Fruit fly (Drosophila melanogaster): Measurements from ENCODE around the gene CG1492.

Gene CG1492

DNA sequence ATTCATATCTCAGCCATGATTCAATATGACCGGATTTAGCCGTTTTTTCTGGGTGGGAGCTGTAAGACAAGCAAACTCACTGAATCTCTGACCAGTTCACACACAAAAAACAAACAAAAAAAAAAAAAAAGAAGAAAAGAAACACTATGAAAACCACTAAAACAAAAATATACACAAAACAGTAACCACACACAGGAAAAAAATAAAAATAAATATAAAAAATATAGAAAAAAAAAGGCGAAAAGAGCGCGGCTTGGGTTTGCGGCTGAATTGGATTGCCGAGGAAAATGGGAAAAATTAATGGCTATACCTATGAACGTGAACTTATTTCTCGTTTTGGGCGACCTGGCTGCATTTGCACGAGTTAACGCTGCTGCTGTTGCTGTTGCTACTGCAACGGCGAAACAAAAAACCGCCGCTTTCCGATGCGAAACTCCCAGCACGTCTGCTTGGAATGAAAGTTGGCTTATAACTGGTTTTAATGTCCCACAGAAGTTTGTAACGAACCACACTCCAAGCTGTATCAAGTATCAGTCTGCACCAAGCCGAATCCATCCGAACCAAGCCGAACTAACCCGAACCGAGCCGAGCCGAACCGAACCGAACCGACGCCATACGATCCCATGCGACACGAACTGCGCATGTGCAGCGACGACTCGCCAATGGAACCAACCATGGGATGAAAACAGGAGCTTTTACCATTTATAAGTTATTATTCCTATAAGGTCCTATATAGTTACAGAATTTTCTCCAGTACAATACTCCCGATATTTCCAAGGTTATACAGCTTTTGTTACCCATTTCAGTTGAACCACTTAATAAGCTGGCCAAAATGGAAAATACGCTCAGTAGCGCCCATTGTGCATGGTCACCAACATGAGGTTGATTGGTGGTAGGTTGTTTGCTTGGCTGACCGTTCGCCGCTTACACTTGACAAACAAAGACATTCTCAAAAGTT lies 8.3 kb downstream of the CG1492 start, which contains the start of gene fw (continued):
- TF ChIP-seq CG30403 (GFP tag; optimal IDR thresholded peaks at IDR 0.05), result no peak
- TF ChIP-seq CG6765 (GFP tag; optimal IDR thresholded peaks at IDR 0.05), result no peak
- TF ChIP-seq so (GFP tag; IDR thresholded peaks at IDR 0.05), result no peak
- TF ChIP-seq CG11456 (GFP tag; IDR thresholded peaks at IDR 0.05), result no peak
- no peak for TF ChIP-seq CG5245 (GFP tag; optimal IDR thresholded peaks at IDR 0.05)
- TF ChIP-seq CG11085 (GFP tag; IDR thresholded peaks at IDR 0.05), result no peak
- TF ChIP-seq Bdp1 (GFP tag; optimal IDR thresholded peaks at IDR 0.05), result no peak
- no peak for TF ChIP-seq btn (GFP tag; optimal IDR thresholded peaks at IDR 0.05)
- TF ChIP-seq CG43689 (GFP tag; IDR thresholded peaks at IDR 0.05), result no peak
- no peak for TF ChIP-seq CG4854 (GFP tag; optimal IDR thresholded peaks at IDR 0.05)
- no peak for TF ChIP-seq CG9727 (GFP tag; optimal IDR thresholded peaks at IDR 0.05)
- no peak for TF ChIP-seq ac (GFP tag; optimal IDR thresholded peaks at IDR 0.05)
- TF ChIP-seq her (GFP tag; optimal IDR thresholded peaks at IDR 0.05), result no peak
- TF ChIP-seq trem (tag; optimal IDR thresholded peaks at IDR 0.05), result no peak
- TF ChIP-seq gfzf (GFP tag; optimal IDR thresholded peaks at IDR 0.05), result no peak
- no peak for TF ChIP-seq CG4282 (GFP tag; optimal IDR thresholded peaks at IDR 0.05)
- no peak for TF ChIP-seq Nf-YA (GFP tag; IDR thresholded peaks at IDR 0.05)
- no peak for TF ChIP-seq wek (GFP tag; optimal IDR thresholded peaks at IDR 0.05)
- TF ChIP-seq tio (GFP tag; optimal IDR thresholded peaks at IDR 0.05), result no peak
- 0 out of 2 replicates have a peak, but pooled peaks have one; percentile 23 for TF ChIP-seq ap (GFP tag; IDR thresholded peaks at IDR 0.05)
- peak; percentile 54; the same call in 1 of the 3 replicates for TF ChIP-seq Optix (GFP tag; IDR thresholded peaks at IDR 0.05)
- TF ChIP-seq grau (tag; optimal IDR thresholded peaks at IDR 0.05), result no peak
- TF ChIP-seq kni (GFP tag; optimal IDR thresholded peaks at IDR 0.05), result no peak
- TF ChIP-seq Mrtf (GFP tag; IDR thresholded peaks at IDR 0.05), result peak; percentile 56; the same call in 1 of the 3 replicates
- peak; percentile 24 for TF ChIP-seq Meics (GFP tag; optimal IDR thresholded peaks at IDR 0.05)
- peak; percentile 80 for TF ChIP-seq Ets65A (GFP tag)
- TF ChIP-seq Camta (GFP tag; optimal IDR thresholded peaks at IDR 0.05), result no peak
- no peak for TF ChIP-seq klu (GFP tag; IDR thresholded peaks at IDR 0.05)
- TF ChIP-seq HLH3B (GFP tag; IDR thresholded peaks at IDR 0.05), result peak; percentile 62; the same call in 1 of the 2 replicates
- TF ChIP-seq cas (GFP tag; IDR thresholded peaks at IDR 0.05), result no peak
- no peak for TF ChIP-seq CG17385 (GFP tag; optimal IDR thresholded peaks at IDR 0.05)
- 0 out of 4 replicates have a peak, but pooled peaks have one; percentile 77 for TF ChIP-seq chinmo (GFP tag; IDR thresholded peaks at IDR 0.05; ENCODE audit: partially characterized antibody)
- no peak for TF ChIP-seq CG7963 (GFP tag; IDR thresholded peaks at IDR 0.05; ENCODE audit: partially characterized antibody)
- TF ChIP-seq pum (GFP tag; optimal IDR thresholded peaks at IDR 0.05), result no peak
- TF ChIP-seq sqz (GFP tag; optimal IDR thresholded peaks at IDR 0.05), result no peak
- no peak for TF ChIP-seq Trl (optimal IDR thresholded peaks at IDR 0.05)
- peak; percentile 21 for TF ChIP-seq Trl (GFP tag; optimal IDR thresholded peaks at IDR 0.05)
- TF ChIP-seq CG4730 (GFP tag; IDR thresholded peaks at IDR 0.05), result no peak
- TF ChIP-seq bab2 (GFP tag; optimal IDR thresholded peaks at IDR 0.05), result peak; percentile 15
- TF ChIP-seq al (GFP tag; IDR thresholded peaks at IDR 0.05), result no peak
- TF ChIP-seq CG13296 (GFP tag; optimal IDR thresholded peaks at IDR 0.05), result no peak
- no peak for TF ChIP-seq Ravus (GFP tag; IDR thresholded peaks at IDR 0.05)
- no peak for TF ChIP-seq kah (GFP tag; optimal IDR thresholded peaks at IDR 0.05)
- TF ChIP-seq stwl (tag; optimal IDR thresholded peaks at IDR 0.05), result no peak
- no peak for TF ChIP-seq Hr78 (GFP tag; optimal IDR thresholded peaks at IDR 0.05)
- no peak for TF ChIP-seq wdn (GFP tag; IDR thresholded peaks at IDR 0.05)
- no peak for TF ChIP-seq CG32772 (GFP tag; IDR thresholded peaks at IDR 0.05)
- 0 out of 2 replicates have a peak, but pooled peaks have one; percentile 21 for TF ChIP-seq bbx (GFP tag; IDR thresholded peaks at IDR 0.05; ENCODE audit: partially characterized antibody)
- no peak for TF ChIP-seq CG4424 (GFP tag; optimal IDR thresholded peaks at IDR 0.05)
- no peak for TF ChIP-seq HLHmδ (GFP tag; optimal IDR thresholded peaks at IDR 0.05)

Measured in whole organism, embryonic.